Fruit fly (Drosophila melanogaster) whole organism, prepupa: Measurements from ENCODE around the gene Osi23.

Experiments
- CG3032 ChIP-seq: fragments of 200-800 bp; optimal IDR thresholded peaks from 2 replicates; lab custom pipeline; 2019; ENCODE audit warnings: missing biosample characterization, mild to moderate bottlenecking, missing genetic modification characterization, moderate library complexity
- CG4318 ChIP-seq: fragments of 200-800 bp; sonication (Bioruptor generic); optimal IDR thresholded peaks from 3 replicates; lab custom pipeline; 2017; ENCODE audit warnings: missing biosample characterization, mild to moderate bottlenecking, missing genetic modification characterization
- Gug ChIP-seq: fragments of 200-800 bp; sonication (Bioruptor generic); IDR thresholded peaks from 2 replicates; pipeline ENCODE4 v1.3.6; 2022; ENCODE audit warnings: missing biosample characterization, missing genetic modification characterization
- Lpt ChIP-seq: fragments of 200-800 bp; sonication (Bioruptor generic); optimal IDR thresholded peaks from 3 replicates; lab custom pipeline; 2016; ENCODE audit warnings: missing biosample characterization, missing genetic modification characterization
- Smox ChIP-seq: fragments of 200-800 bp; sonication (Bioruptor generic); optimal IDR thresholded peaks from 3 replicates; lab custom pipeline; 2016; ENCODE audit warnings: missing biosample characterization, missing genetic modification characterization
- dsx ChIP-seq: fragments of 200-800 bp; optimal IDR thresholded peaks from 3 replicates; lab custom pipeline; 2019; ENCODE audit warnings: missing biosample characterization, mild to moderate bottlenecking, missing genetic modification characterization, moderate library complexity; ENCODE audit not compliant: poor library complexity, severe bottlenecking
- spab ChIP-seq: fragments of 200-800 bp; sonication (Bioruptor generic); optimal IDR thresholded peaks from 2 replicates; lab custom pipeline; 2017; ENCODE audit warnings: missing biosample characterization, mild to moderate bottlenecking, missing genetic modification characterization, missing genetic modification reagents

dm6 chr3R:30424993-30425392 lies 19.9 kb downstream of the Osi23 start, which contains the start of gene CG15536:
- no peak for TF ChIP-seq CG4318 (GFP tag; lab: Kevin White, UChicago)
- no peak for TF ChIP-seq Gug (GFP tag; lab: Robert Waterston, UW)
- TF ChIP-seq Smox (GFP tag; lab: Kevin White, UChicago), result no peak
- TF ChIP-seq Lpt (GFP tag; lab: Kevin White, UChicago), result no peak
- TF ChIP-seq dsx (GFP tag; lab: Kevin White, UChicago), result no peak
- no peak for TF ChIP-seq CG3032 (tag; lab: Kevin White, UChicago)
- TF ChIP-seq spab (GFP tag; lab: Kevin White, UChicago), result no peak
